Fruit fly (Drosophila melanogaster) whole organism: ENCODE measurements around the gene ppl.

Source experiments
- CG8478 ChIP-seq: fragments of >200 bp; optimal IDR thresholded peaks from 2 replicates; lab custom pipeline; 2018; ENCODE audit warnings: inconsistent platforms
- Dll ChIP-seq: fragments of >200 bp; optimal IDR thresholded peaks from 2 replicates; lab custom pipeline; 2017
- EcR ChIP-seq, 2 experiments: fragments of >200 bp; optimal IDR thresholded peaks; 2 replicates each; lab custom pipeline; 2017; ENCODE audit warnings: missing biosample characterization in 2 of 2, missing genetic modification characterization in 2 of 2, missing genetic modification reagents in 2 of 2
- pan ChIP-seq: fragments of >200 bp; optimal IDR thresholded peaks from 2 replicates; lab custom pipeline; 2017
- psq ChIP-seq: fragments of >200 bp; optimal IDR thresholded peaks from 2 replicates; lab custom pipeline; 2017
- usp ChIP-seq: fragments of >200 bp; optimal IDR thresholded peaks from 2 replicates; lab custom pipeline; 2017; ENCODE audit warnings: missing biosample characterization, missing genetic modification characterization, mixed read lengths

ppl gene

DNA sequence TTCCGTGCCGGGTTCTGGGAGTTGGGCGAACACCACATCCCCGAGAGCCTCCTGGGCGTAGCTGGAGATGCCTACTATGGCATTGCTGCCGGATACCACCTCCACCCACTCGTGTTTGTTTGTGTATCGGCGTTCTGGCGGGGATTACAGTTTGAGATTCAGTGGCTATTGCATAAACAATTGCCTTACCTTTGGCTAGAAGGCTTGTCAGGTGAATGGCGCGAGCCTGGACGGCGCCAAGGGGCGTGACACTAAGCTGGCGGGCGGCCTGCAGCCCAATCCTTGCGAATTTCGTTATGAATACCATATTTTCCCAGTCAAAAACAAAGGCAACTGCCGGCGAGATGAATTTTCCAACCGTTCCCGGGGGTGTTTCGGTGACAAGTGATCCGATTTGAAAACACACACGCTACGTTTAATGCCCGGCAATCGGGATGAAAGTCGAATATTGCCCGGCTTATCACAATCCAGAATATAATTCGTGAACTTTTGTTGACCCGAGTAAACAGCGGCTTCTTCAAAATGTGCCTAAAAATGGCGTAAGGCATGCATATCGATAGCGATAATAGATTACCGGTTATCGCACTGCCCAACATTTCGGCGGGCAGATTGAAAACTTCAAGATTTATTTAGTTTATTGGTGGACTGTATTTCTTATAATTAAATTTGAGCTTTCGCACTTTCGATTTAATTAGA lies at the start of gene ppl:
ppl (minus strand) TSS at position 511 of the 696 bp plus-strand sequence.
- TF ChIP-seq usp (GFP tag; lab: Kevin White, UChicago), result no peak
- no peak for TF ChIP-seq psq (lab: Kevin White, UChicago)
- no peak for TF ChIP-seq Dll (lab: Kevin White, UChicago)
- TF ChIP-seq CG8478 (lab: Kevin White, UChicago), result no peak
- TF ChIP-seq EcR (GFP tag; optimal IDR thresholded peaks at IDR 0.05; lab: Kevin White, UChicago), result no peak
- no peak for TF ChIP-seq pan (lab: Kevin White, UChicago)

DNA sequence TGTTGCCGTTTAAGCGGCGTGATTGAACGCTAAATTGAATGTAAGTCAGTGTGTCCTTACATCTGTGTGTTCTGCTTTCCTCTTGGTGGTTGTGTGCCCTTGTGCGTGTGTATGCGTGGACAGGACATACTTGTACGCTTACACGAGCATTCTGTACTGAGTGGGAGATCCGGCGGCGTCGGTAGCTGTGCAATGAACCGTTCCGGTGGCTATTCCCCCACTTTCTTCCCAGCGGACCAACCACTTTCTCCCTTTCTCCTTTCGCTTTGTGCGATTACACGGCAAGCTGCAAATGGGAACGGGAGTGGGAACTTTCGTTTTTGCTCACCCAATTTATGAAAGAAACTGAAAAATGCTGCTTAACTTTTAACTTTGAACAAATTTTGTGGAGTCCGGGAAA lies 43.4 kb upstream of the ppl start:
- no peak for TF ChIP-seq Dll (lab: Kevin White, UChicago)
- no peak for TF ChIP-seq usp (GFP tag; lab: Kevin White, UChicago)
- TF ChIP-seq CG8478 (lab: Kevin White, UChicago), result no peak
- no peak for TF ChIP-seq pan (lab: Kevin White, UChicago)
- no peak for TF ChIP-seq EcR (GFP tag; optimal IDR thresholded peaks at IDR 0.05; lab: Kevin White, UChicago)
- no peak for TF ChIP-seq psq (lab: Kevin White, UChicago)

DNA sequence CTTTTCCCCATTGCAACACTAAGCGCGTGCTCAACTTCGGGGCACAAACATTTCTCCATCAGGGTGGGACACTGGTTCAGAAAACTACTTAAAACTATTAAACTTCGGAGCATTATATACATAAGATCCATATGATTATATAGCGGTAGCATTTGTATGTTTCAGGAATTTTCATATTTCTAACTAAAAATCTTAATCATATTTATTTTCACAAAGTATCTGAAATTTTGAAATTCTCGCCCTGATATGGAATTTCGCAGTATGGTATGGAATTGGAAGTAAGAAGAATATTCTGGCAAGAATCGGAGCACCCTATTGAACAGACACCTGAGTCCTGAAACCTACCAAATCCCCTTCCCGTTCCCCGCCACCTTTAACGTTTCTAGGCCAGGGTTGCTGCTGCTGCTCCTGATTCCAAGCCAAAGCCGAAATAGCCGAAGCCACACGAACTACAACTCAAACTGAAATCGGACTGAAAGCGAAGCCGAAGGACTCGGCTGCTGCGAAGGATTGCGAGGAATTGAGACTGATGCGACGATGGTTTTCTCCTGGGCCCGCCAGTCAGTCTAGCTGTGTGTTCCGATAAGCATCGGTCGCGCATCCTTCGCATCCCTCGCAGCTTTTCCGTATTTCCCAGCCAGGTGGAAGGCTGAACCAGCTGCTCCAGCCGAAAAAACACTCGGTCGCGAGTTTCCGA lies 40.6 kb upstream of the ppl start:
- no peak for TF ChIP-seq CG8478 (lab: Kevin White, UChicago)
- TF ChIP-seq usp (GFP tag; lab: Kevin White, UChicago), result no peak
- no peak for TF ChIP-seq pan (lab: Kevin White, UChicago)
- no peak for TF ChIP-seq EcR (GFP tag; optimal IDR thresholded peaks at IDR 0.05; lab: Kevin White, UChicago)
- no peak for TF ChIP-seq psq (lab: Kevin White, UChicago)
- TF ChIP-seq Dll (lab: Kevin White, UChicago), result no peak

DNA sequence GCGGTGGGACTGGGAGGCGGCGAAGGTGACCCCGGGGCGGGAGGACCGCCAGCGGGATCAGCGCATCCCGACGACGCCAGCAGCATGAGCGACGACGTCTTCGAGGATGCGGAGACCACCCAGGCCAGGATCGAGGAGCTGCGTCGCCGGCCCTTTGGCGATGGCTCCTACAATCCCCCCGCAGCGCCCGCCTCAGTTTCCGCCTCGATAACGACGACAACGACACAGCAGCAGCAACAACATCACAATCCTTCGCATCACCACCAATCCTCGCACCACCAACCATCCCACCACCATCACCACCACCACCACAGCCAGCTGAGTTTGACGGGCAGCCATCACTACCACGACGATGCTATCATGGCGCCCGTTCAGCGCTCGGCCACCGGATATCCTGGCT lies 38.7 kb upstream of the ppl start:
- TF ChIP-seq usp (GFP tag; lab: Kevin White, UChicago), result no peak
- TF ChIP-seq CG8478 (lab: Kevin White, UChicago), result no peak
- no peak for TF ChIP-seq pan (lab: Kevin White, UChicago)
- no peak for TF ChIP-seq Dll (lab: Kevin White, UChicago)
- TF ChIP-seq EcR (GFP tag; optimal IDR thresholded peaks at IDR 0.05; lab: Kevin White, UChicago), result no peak
- no peak for TF ChIP-seq psq (lab: Kevin White, UChicago)

DNA sequence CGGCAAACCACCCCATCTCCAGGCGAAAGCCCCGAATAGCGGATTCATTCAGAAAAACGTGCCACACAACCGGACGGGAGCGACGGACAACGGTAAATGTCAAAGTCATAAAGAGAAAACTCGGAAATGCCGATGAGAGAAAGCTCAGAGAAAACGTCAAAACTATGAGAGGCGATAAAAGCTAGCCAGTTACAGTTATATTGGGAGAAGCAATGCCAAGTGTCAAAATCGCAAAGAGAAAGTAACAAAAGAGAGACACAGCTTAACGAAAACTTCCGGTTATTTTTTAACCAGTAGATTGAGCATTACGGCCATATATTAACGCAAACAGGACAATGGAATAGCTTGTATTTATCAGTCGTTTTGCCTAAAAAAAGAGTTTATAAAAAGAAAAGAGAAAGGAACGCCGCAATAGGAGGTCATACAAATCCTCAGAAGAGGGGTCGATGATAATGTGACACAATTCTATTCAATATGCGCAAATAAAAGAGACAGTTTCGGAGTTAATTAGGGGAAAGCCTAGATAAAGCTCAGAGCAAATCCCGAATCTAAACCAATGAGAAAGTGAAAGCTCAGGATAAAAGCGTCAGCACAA lies 38.1 kb upstream of the ppl start:
- TF ChIP-seq psq (lab: Kevin White, UChicago), result no peak

DNA sequence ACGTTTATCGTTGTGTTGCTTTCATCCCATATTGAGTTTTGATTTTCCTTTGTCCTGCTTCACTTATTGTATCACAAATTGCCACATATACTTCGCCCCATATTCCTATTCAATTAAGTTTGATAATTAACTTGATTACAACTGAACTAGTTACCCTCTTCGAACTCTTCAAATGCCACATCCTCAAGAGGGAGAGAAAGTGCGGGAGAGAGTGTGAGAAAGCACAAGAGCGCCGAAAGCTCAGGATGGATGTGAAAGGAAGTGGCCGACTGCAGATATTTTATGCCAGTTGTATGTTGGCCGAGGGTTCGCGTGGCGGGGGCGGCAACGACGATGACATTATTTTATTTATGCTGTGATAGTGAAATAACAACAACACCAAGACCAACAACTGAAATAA lies 37.2 kb upstream of the ppl start, which contains the start of gene Rab26:
Rab26 (plus strand) TSS at position 301 of the 400 bp plus-strand sequence.
- TF ChIP-seq psq (lab: Kevin White, UChicago) (no peak), EcR (GFP tag; optimal IDR thresholded peaks at IDR 0.05; lab: Kevin White, UChicago) (no peak), Dll (lab: Kevin White, UChicago) (no peak)

DNA sequence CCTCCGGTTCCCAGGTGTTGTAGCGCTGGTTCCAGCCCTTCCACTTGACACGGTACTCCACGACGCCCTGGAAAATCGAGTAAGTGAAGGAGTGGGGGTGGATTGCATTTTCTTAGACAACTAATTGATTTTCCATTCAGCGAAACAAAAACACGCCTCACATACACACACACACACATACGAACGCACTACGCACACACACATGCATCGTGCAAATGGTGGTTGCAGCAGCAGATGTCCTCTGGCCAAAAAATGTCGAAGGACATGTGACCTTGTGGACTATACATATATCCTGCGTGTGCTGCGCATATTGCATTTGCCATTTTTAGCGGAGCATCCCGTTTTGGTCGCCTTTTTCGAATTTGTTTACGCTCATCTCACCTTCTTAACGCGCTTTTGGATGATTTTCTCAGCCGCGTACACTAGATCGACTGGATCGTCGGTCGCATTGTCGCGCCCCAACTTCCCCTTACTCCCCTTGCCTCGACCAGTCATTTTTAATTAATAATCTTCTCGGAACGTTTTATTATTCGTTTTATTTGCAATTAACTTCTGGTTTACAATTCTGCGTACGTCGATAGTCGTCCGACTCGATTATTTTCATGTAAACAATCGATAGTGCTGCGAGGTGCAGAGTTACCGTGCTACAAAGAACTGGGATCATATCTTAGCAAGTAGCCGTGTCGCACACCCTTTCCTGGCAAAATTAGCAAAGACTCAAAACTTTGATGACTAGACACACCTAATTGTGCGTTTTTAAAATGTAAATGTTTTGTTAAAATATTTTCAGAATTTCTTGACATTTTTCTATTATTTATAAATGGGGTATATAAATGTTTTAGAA lies 36.3 kb upstream of the ppl start, which contains the start of gene Pc:
Pc (minus strand) TSS at position 605 of the 844 bp plus-strand sequence.
- TF ChIP-seq CG8478 (lab: Kevin White, UChicago), result no peak
- no peak for TF ChIP-seq Dll (lab: Kevin White, UChicago)
- TF ChIP-seq pan (lab: Kevin White, UChicago), result no peak
- TF ChIP-seq psq (lab: Kevin White, UChicago), result no peak
- TF ChIP-seq EcR (GFP tag; optimal IDR thresholded peaks at IDR 0.05; lab: Kevin White, UChicago), result no peak
- no peak for TF ChIP-seq usp (GFP tag; lab: Kevin White, UChicago)

DNA sequence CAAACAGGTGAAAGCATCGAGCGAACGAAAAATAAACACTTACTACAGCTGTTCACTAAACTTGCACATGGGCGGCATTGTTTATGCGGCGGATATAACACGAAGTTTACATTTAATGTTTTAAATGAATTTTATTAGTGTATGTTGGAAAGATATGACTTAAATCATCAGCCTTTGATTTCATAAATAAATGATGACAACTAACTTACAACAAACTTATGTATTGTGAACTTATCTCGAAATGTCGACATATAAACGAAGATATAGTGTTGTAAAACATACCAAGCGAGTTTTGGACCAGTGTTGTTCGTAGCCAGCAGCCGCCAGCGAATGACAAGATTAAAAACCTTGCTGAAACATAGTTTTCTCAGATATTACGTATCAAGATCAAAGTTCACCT lies 23.1 kb upstream of the ppl start, which contains the start of the genes CG11309 and CG7632:
CG11309 (minus strand) TSS at position 259 of the 400 bp plus-strand sequence.
CG7632 (plus strand) TSS at position 298 of the 400 bp plus-strand sequence.
- TF ChIP-seq Dll (lab: Kevin White, UChicago) (no peak), pan (lab: Kevin White, UChicago) (no peak), CG8478 (lab: Kevin White, UChicago) (no peak), usp (GFP tag; lab: Kevin White, UChicago) (no peak), EcR (GFP tag; optimal IDR thresholded peaks at IDR 0.05; lab: Kevin White, UChicago) (no peak), psq (lab: Kevin White, UChicago) (no peak)

DNA sequence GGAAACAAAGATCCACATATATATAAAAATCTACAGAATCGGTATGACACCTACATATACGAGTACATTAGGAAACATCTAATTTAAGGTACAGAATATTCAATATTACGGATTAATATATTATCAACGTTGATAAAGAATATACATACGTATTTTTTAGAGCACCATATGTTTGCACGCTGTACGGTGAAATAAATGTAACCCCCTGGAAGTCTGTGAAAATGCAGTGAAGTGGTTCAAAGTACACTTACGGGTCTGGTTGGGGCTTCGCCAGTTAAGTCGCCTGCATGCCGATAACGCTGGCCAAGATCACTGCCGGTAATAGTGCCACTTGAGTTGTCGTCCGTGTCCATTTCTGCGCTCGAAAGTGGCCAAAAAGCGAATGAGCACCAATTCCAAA lies 22.4 kb upstream of the ppl start:
- TF ChIP-seq EcR (GFP tag; optimal IDR thresholded peaks at IDR 0.05; lab: Kevin White, UChicago), result no peak
- TF ChIP-seq Dll (lab: Kevin White, UChicago), result no peak
- TF ChIP-seq usp (GFP tag; lab: Kevin White, UChicago), result no peak

DNA sequence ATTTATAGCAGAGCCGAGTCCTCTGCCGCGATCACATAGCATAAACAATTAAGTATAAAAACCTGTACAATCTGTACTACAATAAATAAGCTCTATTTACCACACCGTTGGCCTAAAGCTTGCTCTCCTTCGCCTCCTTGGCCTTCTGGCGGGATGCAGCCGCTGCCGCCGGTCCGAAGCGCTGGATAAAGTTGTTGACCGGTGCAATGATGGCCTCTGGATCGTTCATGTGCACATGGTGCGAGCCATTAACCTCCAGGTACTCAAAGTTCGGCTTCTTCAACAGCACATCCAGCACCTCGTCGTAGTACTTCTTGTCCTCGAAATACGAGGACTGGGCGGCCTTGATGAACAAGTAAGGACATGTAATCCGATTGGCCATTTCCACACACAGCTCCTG lies 21.2 kb upstream of the ppl start:
- no peak for TF ChIP-seq EcR (GFP tag; optimal IDR thresholded peaks at IDR 0.05; lab: Kevin White, UChicago)
- TF ChIP-seq psq (lab: Kevin White, UChicago), result no peak
